Fruit fly (Drosophila melanogaster) whole organism, adult: ENCODE measurements around the gene Ttc30.

Experiments
- CG14711 ChIP-seq: fragments of 200-800 bp; sonication (Bioruptor generic); optimal IDR thresholded peaks from 2 replicates; lab custom pipeline; 2018; ENCODE audit warnings: missing biosample characterization, mild to moderate bottlenecking, missing genetic modification characterization, moderate library complexity
- CG33017 ChIP-seq: fragments of 200-800 bp; sonication (Bioruptor generic); optimal IDR thresholded peaks from 2 replicates; lab custom pipeline; 2018; ENCODE audit warnings: missing biosample characterization, mild to moderate bottlenecking, missing genetic modification characterization, moderate library complexity
- CG5204 ChIP-seq: fragments of 200-800 bp; sonication (Bioruptor generic); optimal IDR thresholded peaks from 2 replicates; lab custom pipeline; 2016; ENCODE audit warnings: missing biosample characterization, missing genetic modification characterization
- CG7045 ChIP-seq: fragments of 200-800 bp; sonication (Bioruptor generic); optimal IDR thresholded peaks from 2 replicates; lab custom pipeline; 2017; ENCODE audit warnings: missing biosample characterization, mild to moderate bottlenecking, missing genetic modification characterization
- CG7101 ChIP-seq: fragments of 200-800 bp; sonication (Bioruptor generic); optimal IDR thresholded peaks from 2 replicates; lab custom pipeline; 2018; ENCODE audit warnings: missing biosample characterization, mild to moderate bottlenecking, missing genetic modification characterization, moderate library complexity
- Clk ChIP-seq: fragments of 200-800 bp; sonication (Bioruptor generic); optimal IDR thresholded peaks from 2 replicates; lab custom pipeline; 2017; ENCODE audit warnings: missing biosample characterization, missing genetic modification characterization
- Crg-1 ChIP-seq: fragments of 200-800 bp; sonication (Bioruptor generic); optimal IDR thresholded peaks from 2 replicates; lab custom pipeline; 2016; ENCODE audit warnings: missing biosample characterization, missing genetic modification characterization
- Mnt ChIP-seq: fragments of 200-800 bp; sonication (Bioruptor generic); optimal IDR thresholded peaks from 2 replicates; lab custom pipeline; 2016; ENCODE audit warnings: missing biosample characterization, mild to moderate bottlenecking, missing genetic modification characterization
- bab1 ChIP-seq: fragments of 200-800 bp; sonication (Bioruptor generic); optimal IDR thresholded peaks from 3 replicates; lab custom pipeline; 2019; ENCODE audit warnings: missing biosample characterization, mild to moderate bottlenecking, missing genetic modification characterization, moderate library complexity
- cic ChIP-seq: fragments of 200-800 bp; sonication (Bioruptor generic); optimal IDR thresholded peaks from 2 replicates; lab custom pipeline; 2017; ENCODE audit warnings: missing biosample characterization, mild to moderate bottlenecking, missing genetic modification characterization, moderate library complexity
- cnc ChIP-seq, 2 experiments: fragments of >200 bp; optimal IDR thresholded peaks; 2 replicates each; lab custom pipeline; 2017
- kay ChIP-seq: fragments of 200-800 bp; sonication (Bioruptor generic); peaks from one replicate; lab custom pipeline; 2016; ENCODE audit warnings: missing biosample characterization, missing genetic modification characterization, borderline replicate concordance
- toe ChIP-seq: fragments of 200-800 bp; sonication (Bioruptor generic); optimal IDR thresholded peaks from 2 replicates; lab custom pipeline; 2016; ENCODE audit warnings: missing biosample characterization, missing genetic modification characterization

dm6 chr2L:13097200-13097599, 9.4 kb upstream of the Ttc30 start:
- TF ChIP-seq toe (GFP tag; lab: Kevin White, UChicago), result no peak
- TF ChIP-seq cic (GFP tag; lab: Kevin White, UChicago), result no peak
- no peak for TF ChIP-seq CG33017 (tag; lab: Kevin White, UChicago)
- TF ChIP-seq CG5204 (GFP tag; lab: Kevin White, UChicago), result no peak
- no peak for TF ChIP-seq Clk (GFP tag; lab: Kevin White, UChicago)
- no peak for TF ChIP-seq cnc (optimal IDR thresholded peaks at IDR 0.05; lab: Kevin White, UChicago)
- no peak for TF ChIP-seq CG7101 (tag; lab: Kevin White, UChicago)
- TF ChIP-seq kay (GFP tag; lab: Kevin White, UChicago), result no peak
- no peak for TF ChIP-seq CG14711 (tag; lab: Kevin White, UChicago)
- no peak for TF ChIP-seq CG7045 (GFP tag; lab: Kevin White, UChicago)
- TF ChIP-seq bab1 (GFP tag; lab: Kevin White, UChicago), result no peak
- no peak for TF ChIP-seq Mnt (GFP tag; lab: Kevin White, UChicago)
- no peak for TF ChIP-seq Crg-1 (GFP tag; lab: Kevin White, UChicago)
